Fruit fly (Drosophila melanogaster) whole organism, pupa: ENCODE measurements around the gene CG4768.

Experiments
- CG12605 ChIP-seq: fragments of 200-800 bp; sonication (Bioruptor generic); IDR thresholded peaks from 2 replicates; pipeline ENCODE4 v1.3.6; 2022; ENCODE audit warnings: missing biosample characterization, missing genetic modification characterization
- CG13204 ChIP-seq: fragments of 200-800 bp; sonication (Bioruptor generic); optimal IDR thresholded peaks from 2 replicates; lab custom pipeline; 2018; ENCODE audit warnings: missing biosample characterization, mild to moderate bottlenecking, missing genetic modification characterization, moderate library complexity
- CG17806 ChIP-seq: fragments of 200-800 bp; sonication (Bioruptor generic); optimal IDR thresholded peaks from 2 replicates; lab custom pipeline; 2018; ENCODE audit warnings: missing biosample characterization, mild to moderate bottlenecking, missing genetic modification characterization, moderate library complexity
- CG32121 ChIP-seq: fragments of 200-800 bp; sonication (Bioruptor generic); IDR thresholded peaks from 2 replicates; pipeline ENCODE4 v1.3.6; 2022; ENCODE audit warnings: missing biosample characterization, missing genetic modification characterization
- CG34367 ChIP-seq: fragments of 200-800 bp; sonication (Bioruptor generic); optimal IDR thresholded peaks from 2 replicates; lab custom pipeline; 2018; ENCODE audit warnings: missing biosample characterization, mild to moderate bottlenecking, missing genetic modification characterization
- CG8159 ChIP-seq: fragments of 200-800 bp; sonication (Bioruptor generic); optimal IDR thresholded peaks from 3 replicates; lab custom pipeline; 2018; ENCODE audit warnings: missing biosample characterization, mild to moderate bottlenecking, missing genetic modification characterization, moderate library complexity
- EcR ChIP-seq: fragments of 200-800 bp; sonication (Bioruptor generic); optimal IDR thresholded peaks from 3 replicates; lab custom pipeline; 2019; ENCODE audit warnings: missing biosample characterization, missing genetic modification characterization, mild to moderate bottlenecking, moderate library complexity, missing genetic modification reagents
- Ets98B ChIP-seq: fragments of 200-800 bp; sonication (Bioruptor generic); IDR thresholded peaks from 2 replicates; pipeline ENCODE4 v1.3.6; 2022; ENCODE audit warnings: missing biosample characterization, missing genetic modification characterization
- Snoo ChIP-seq: fragments of 200-800 bp; sonication (Bioruptor generic); optimal IDR thresholded peaks from 3 replicates; lab custom pipeline; 2017; ENCODE audit warnings: missing biosample characterization, mild to moderate bottlenecking, missing genetic modification characterization, inconsistent platforms
- fd96Ca ChIP-seq: fragments of 200-800 bp; sonication (Bioruptor generic); IDR thresholded peaks from 3 replicates; pipeline ENCODE4 v1.3.6; 2022; ENCODE audit warnings: missing biosample characterization, missing genetic modification characterization
- rn ChIP-seq: fragments of 200-800 bp; sonication (Bioruptor generic); IDR thresholded peaks from 2 replicates; pipeline ENCODE4 v1.3.6; 2022; ENCODE audit warnings: missing biosample characterization, missing genetic modification characterization

- TF ChIP-seq fd96Ca (no peak), EcR (GFP tag; lab: Kevin White, UChicago) (no peak), CG13204 (GFP tag; lab: Kevin White, UChicago) (no peak), Snoo (tag; lab: Kevin White, UChicago) (no peak), CG17806 (tag; lab: Kevin White, UChicago) (no peak), rn (GFP tag; lab: Robert Waterston, UW) (no peak), CG32121 (GFP tag; lab: Robert Waterston, UW) (no peak), CG8159 (tag; lab: Kevin White, UChicago) (no peak), Ets98B (GFP tag; lab: Robert Waterston, UW) (0 out of 2 replicates have a peak, but pooled peaks have one; percentile 5), CG12605 (0 out of 2 replicates have a peak, but pooled peaks have one; percentile 11), CG34367 (tag; lab: Kevin White, UChicago) (no peak)
Measured at dm6 chrX:16787416-16787900, 4.5 kb upstream of the CG4768 start.
